Fruit fly (Drosophila melanogaster): ENCODE measurements around the gene rump.

DNA sequence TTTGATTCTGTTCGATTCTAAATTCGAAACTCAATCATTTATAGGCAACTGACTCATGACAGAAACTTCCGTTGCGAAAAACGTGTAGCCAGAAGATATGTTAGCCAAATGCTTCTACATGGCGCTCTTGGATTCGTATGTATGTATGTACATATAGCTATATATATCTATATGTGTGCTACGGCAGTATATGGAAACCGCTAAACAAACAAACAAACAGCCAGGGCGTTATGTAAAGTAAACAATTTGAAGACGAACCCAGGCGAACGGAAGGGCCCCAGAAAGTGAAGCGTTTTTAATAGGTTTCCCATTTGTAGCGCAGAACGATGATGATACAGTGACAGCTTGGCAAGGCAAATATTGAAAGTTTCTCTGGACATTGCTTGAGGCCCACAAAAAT lies 19.8 kb upstream of the rump start:
- no peak for TF ChIP-seq EcR (GFP tag; optimal IDR thresholded peaks at IDR 0.05)
- no peak for TF ChIP-seq usp (GFP tag; optimal IDR thresholded peaks at IDR 0.05)
